Fruit fly (Drosophila melanogaster) whole organism, embryonic: ENCODE results near the gene ppk7.

Experiments
- ATbp ChIP-seq: fragments of 200-800 bp; sonication (Bioruptor generic); optimal IDR thresholded peaks from 2 replicates; lab custom pipeline; 2017; ENCODE audit warnings: missing biosample characterization, mild to moderate bottlenecking, missing genetic modification characterization, missing genetic modification reagents
- Atf-2 ChIP-seq: fragments of 200-800 bp; sonication (Bioruptor generic); optimal IDR thresholded peaks from 2 replicates; lab custom pipeline; 2016; ENCODE audit warnings: missing biosample characterization, missing genetic modification characterization
- C15 ChIP-seq: fragments of 200-800 bp; sonication (Bioruptor generic); IDR thresholded peaks from 3 replicates; pipeline ENCODE4 v1.3.6; 2022; ENCODE audit warnings: missing biosample characterization, missing genetic modification characterization
- CG10462 ChIP-seq: fragments of 200-800 bp; sonication (Bioruptor generic); optimal IDR thresholded peaks from 2 replicates; lab custom pipeline; 2016; ENCODE audit warnings: missing biosample characterization, missing genetic modification characterization
- CG13287 ChIP-seq: fragments of 200-800 bp; sonication (Bioruptor generic); IDR thresholded peaks from 2 replicates; pipeline ENCODE4 v1.3.6; 2022; ENCODE audit warnings: missing biosample characterization, missing genetic modification characterization; ENCODE audit not compliant: partially characterized antibody
- CG14965 ChIP-seq: fragments of 200-800 bp; sonication (Bioruptor generic); optimal IDR thresholded peaks from 2 replicates; lab custom pipeline; 2016; ENCODE audit warnings: missing biosample characterization, missing genetic modification characterization, borderline replicate concordance
- CG16863 ChIP-seq: fragments of 200-800 bp; sonication (Bioruptor generic); optimal IDR thresholded peaks from 3 replicates; lab custom pipeline; 2016; ENCODE audit warnings: missing biosample characterization, missing genetic modification characterization
- CG18619 ChIP-seq: fragments of 200-800 bp; sonication (Bioruptor generic); optimal IDR thresholded peaks from 3 replicates; lab custom pipeline; 2017; ENCODE audit warnings: missing biosample characterization, mild to moderate bottlenecking, missing genetic modification characterization
- CG3281 ChIP-seq: fragments of 200-800 bp; sonication (Bioruptor generic); optimal IDR thresholded peaks from 3 replicates; lab custom pipeline; 2017; ENCODE audit warnings: missing biosample characterization, mild to moderate bottlenecking, missing genetic modification characterization
- CG33213 ChIP-seq: fragments of 200-800 bp; sonication (Bioruptor generic); optimal IDR thresholded peaks from 3 replicates; lab custom pipeline; 2016; ENCODE audit warnings: missing biosample characterization, missing genetic modification characterization
- CG4328 ChIP-seq: fragments of 200-800 bp; sonication (Bioruptor generic); optimal IDR thresholded peaks from 3 replicates; lab custom pipeline; 2017; ENCODE audit warnings: missing biosample characterization, missing genetic modification reagents, missing genetic modification characterization
- CG4854 ChIP-seq: fragments of 200-800 bp; sonication (Bioruptor generic); optimal IDR thresholded peaks from 2 replicates; lab custom pipeline; 2016; ENCODE audit warnings: missing biosample characterization, missing genetic modification characterization, inconsistent platforms
- CG5180 ChIP-seq: fragments of 200-800 bp; sonication (Bioruptor generic); optimal IDR thresholded peaks from 3 replicates; lab custom pipeline; 2017; ENCODE audit warnings: missing biosample characterization, missing genetic modification characterization, mild to moderate bottlenecking, moderate library complexity, missing genetic modification reagents
- CG6689 ChIP-seq: fragments of 200-800 bp; sonication (Bioruptor generic); IDR thresholded peaks from 2 replicates; pipeline ENCODE4 v1.3.6; 2022; ENCODE audit warnings: missing biosample characterization, missing genetic modification characterization
- CG6813 ChIP-seq: fragments of 200-800 bp; sonication (Bioruptor generic); optimal IDR thresholded peaks from 2 replicates; lab custom pipeline; 2017; ENCODE audit warnings: missing biosample characterization, missing genetic modification characterization, mild to moderate bottlenecking, moderate library complexity, missing genetic modification reagents
- CG6854 ChIP-seq: fragments of 200-800 bp; sonication (Bioruptor generic); optimal IDR thresholded peaks from 3 replicates; lab custom pipeline; 2017; ENCODE audit warnings: missing biosample characterization, mild to moderate bottlenecking, missing genetic modification characterization
- CG8478 ChIP-seq: fragments of >200 bp; optimal IDR thresholded peaks from 2 replicates; lab custom pipeline; 2018
- CG8944 ChIP-seq: fragments of 200-800 bp; sonication (Bioruptor generic); optimal IDR thresholded peaks from 3 replicates; lab custom pipeline; 2016; ENCODE audit warnings: missing biosample characterization, missing genetic modification characterization
- CG9817 ChIP-seq: fragments of 200-800 bp; sonication (Bioruptor generic); optimal IDR thresholded peaks from 2 replicates; lab custom pipeline; 2018; ENCODE audit warnings: missing biosample characterization, mild to moderate bottlenecking, missing genetic modification characterization, moderate library complexity
- CkIIα-i1 ChIP-seq: fragments of 200-800 bp; sonication (Bioruptor generic); IDR thresholded peaks from 2 replicates; pipeline ENCODE4 v1.3.6; 2022; ENCODE audit warnings: missing biosample characterization, missing genetic modification characterization
- Dbx ChIP-seq: fragments of 200-800 bp; sonication (Bioruptor generic); IDR thresholded peaks from 3 replicates; pipeline ENCODE4 v1.3.6; 2022; ENCODE audit warnings: missing biosample characterization, missing genetic modification characterization
- Doc3 ChIP-seq: fragments of 200-800 bp; sonication (Bioruptor generic); IDR thresholded peaks from 3 replicates; pipeline ENCODE4 v1.3.6; 2022; ENCODE audit warnings: missing biosample characterization, missing genetic modification characterization; ENCODE audit not compliant: partially characterized antibody
- Dp ChIP-seq: fragments of 200-800 bp; sonication (Bioruptor generic); optimal IDR thresholded peaks from 2 replicates; lab custom pipeline; 2018; ENCODE audit warnings: missing biosample characterization, mild to moderate bottlenecking, missing genetic modification characterization, moderate library complexity
- E2f1 ChIP-seq: fragments of 200-800 bp; sonication (Bioruptor generic); IDR thresholded peaks from 2 replicates; pipeline ENCODE4 v1.3.6; 2022; ENCODE audit warnings: missing biosample characterization, missing genetic modification characterization
- NK7.1 ChIP-seq: fragments of 200-800 bp; sonication (Bioruptor generic); optimal IDR thresholded peaks from 3 replicates; lab custom pipeline; 2016; ENCODE audit warnings: missing biosample characterization, missing genetic modification characterization
- Opbp ChIP-seq: fragments of 200-800 bp; sonication (Bioruptor generic); IDR thresholded peaks from 3 replicates; pipeline ENCODE4 v1.3.6; 2022; ENCODE audit warnings: missing biosample characterization, missing genetic modification characterization; ENCODE audit not compliant: partially characterized antibody
- Optix ChIP-seq: fragments of 200-800 bp; sonication (Bioruptor generic); IDR thresholded peaks from 3 replicates; pipeline ENCODE4 v1.3.6; 2022; ENCODE audit warnings: missing biosample characterization, missing genetic modification characterization
- Rfx ChIP-seq: fragments of 200-800 bp; sonication (Bioruptor generic); IDR thresholded peaks from 2 replicates; pipeline ENCODE4 v1.3.6; 2022; ENCODE audit warnings: missing biosample characterization, missing genetic modification characterization
- Sox100B ChIP-seq: fragments of 200-800 bp; sonication (Bioruptor generic); optimal IDR thresholded peaks from 3 replicates; lab custom pipeline; 2018; ENCODE audit warnings: missing biosample characterization, mild to moderate bottlenecking, missing genetic modification characterization
- ara ChIP-seq: fragments of 200-800 bp; sonication (Bioruptor generic); IDR thresholded peaks from 2 replicates; pipeline ENCODE4 v1.3.6; 2022; ENCODE audit warnings: missing biosample characterization, missing genetic modification characterization
- bab2 ChIP-seq: fragments of 200-800 bp; sonication (Bioruptor generic); optimal IDR thresholded peaks from 2 replicates; lab custom pipeline; 2016; ENCODE audit warnings: missing biosample characterization, missing genetic modification characterization
- bigmax ChIP-seq: fragments of 200-800 bp; sonication (Bioruptor generic); optimal IDR thresholded peaks from 2 replicates; lab custom pipeline; 2018; ENCODE audit warnings: missing biosample characterization, mild to moderate bottlenecking, missing genetic modification characterization
- da ChIP-seq: fragments of 200-800 bp; sonication (Bioruptor generic); optimal IDR thresholded peaks from 2 replicates; lab custom pipeline; 2016; ENCODE audit warnings: missing biosample characterization, missing genetic modification characterization
- danr ChIP-seq: fragments of 200-800 bp; sonication (Bioruptor generic); IDR thresholded peaks from 2 replicates; pipeline ENCODE4 v1.3.6; 2022; ENCODE audit warnings: missing biosample characterization, missing genetic modification characterization
- dmrt99B ChIP-seq: fragments of 200-800 bp; sonication (Bioruptor generic); optimal IDR thresholded peaks from 2 replicates; lab custom pipeline; 2018; ENCODE audit warnings: missing biosample characterization, mild to moderate bottlenecking, missing genetic modification characterization, moderate library complexity
- en ChIP-seq: fragments of 200-800 bp; sonication (Bioruptor generic); optimal IDR thresholded peaks from 2 replicates; lab custom pipeline; 2016; ENCODE audit warnings: missing biosample characterization, missing genetic modification characterization
- fd96Cb ChIP-seq: fragments of 200-800 bp; sonication (Bioruptor generic); optimal IDR thresholded peaks from 2 replicates; lab custom pipeline; 2018; ENCODE audit warnings: missing biosample characterization, mild to moderate bottlenecking, missing genetic modification characterization, moderate library complexity
- gsb-n ChIP-seq: fragments of 200-800 bp; sonication (Bioruptor generic); optimal IDR thresholded peaks from 3 replicates; lab custom pipeline; 2018; ENCODE audit warnings: missing biosample characterization, mild to moderate bottlenecking, missing genetic modification characterization
- gt ChIP-seq: fragments of 200-800 bp; sonication (Bioruptor generic); IDR thresholded peaks from 2 replicates; pipeline ENCODE4 v1.3.6; 2022; ENCODE audit warnings: missing biosample characterization, missing genetic modification characterization
- hkb ChIP-seq, 2 experiments: fragments of 200-800 bp in 1 of 2; fragments of >200 bp in 1 of 2; sonication (Bioruptor generic) in 1 of 2; IDR thresholded peaks in 1 of 2; optimal IDR thresholded peaks in 1 of 2; 2 replicates each; pipeline versions ENCODE4 v1.3.6 to Lab custom; 2017 to 2022; ENCODE audit warnings: missing biosample characterization in 1 of 2, missing genetic modification characterization in 1 of 2
- ind ChIP-seq: fragments of 200-800 bp; sonication (Bioruptor generic); optimal IDR thresholded peaks from 3 replicates; lab custom pipeline; 2016; ENCODE audit warnings: missing biosample characterization, missing genetic modification characterization
- ken ChIP-seq: fragments of 200-800 bp; sonication (Bioruptor generic); IDR thresholded peaks from 3 replicates; pipeline ENCODE4 v1.3.6; 2022; ENCODE audit warnings: missing biosample characterization, missing genetic modification characterization
- lbe ChIP-seq: fragments of 200-800 bp; sonication (Bioruptor generic); optimal IDR thresholded peaks from 2 replicates; lab custom pipeline; 2016; ENCODE audit warnings: missing biosample characterization, mild to moderate bottlenecking, missing genetic modification characterization
- nau ChIP-seq: fragments of 200-800 bp; sonication (Bioruptor generic); optimal IDR thresholded peaks from 3 replicates; lab custom pipeline; 2017; ENCODE audit warnings: missing biosample characterization, mild to moderate bottlenecking, missing genetic modification characterization, missing genetic modification reagents
- onecut ChIP-seq: fragments of 200-800 bp; sonication (Bioruptor generic); IDR thresholded peaks from 2 replicates; pipeline ENCODE4 v1.3.6; 2022; ENCODE audit warnings: missing biosample characterization, missing genetic modification characterization
- pnt ChIP-seq: fragments of 200-800 bp; sonication (Bioruptor generic); optimal IDR thresholded peaks from 3 replicates; lab custom pipeline; 2016; ENCODE audit warnings: missing biosample characterization, missing genetic modification characterization
- ro ChIP-seq: fragments of 200-800 bp; sonication (Bioruptor generic); IDR thresholded peaks from 2 replicates; pipeline ENCODE4 v1.3.6; 2022; ENCODE audit warnings: missing biosample characterization, missing genetic modification characterization
- slbo ChIP-seq: fragments of 200-800 bp; sonication (Bioruptor generic); IDR thresholded peaks from 2 replicates; pipeline ENCODE4 v1.3.6; 2022; ENCODE audit warnings: missing biosample characterization, missing genetic modification characterization
- slp2 ChIP-seq: fragments of 200-800 bp; sonication (Bioruptor generic); optimal IDR thresholded peaks from 2 replicates; lab custom pipeline; 2016; ENCODE audit warnings: missing biosample characterization, missing genetic modification characterization
- z ChIP-seq: fragments of 200-800 bp; sonication (Bioruptor generic); IDR thresholded peaks from 3 replicates; pipeline ENCODE4 v1.3.6; 2022; ENCODE audit warnings: missing biosample characterization, missing genetic modification characterization

ppk7 gene

dm6 chr2L:6338367-6338975 is 15.7 kb downstream of the ppk7 start, which contains the start of the genes Pez and Cpr (continued):
- no peak for TF ChIP-seq ro (GFP tag; lab: Robert Waterston, UW)
- TF ChIP-seq fd96Cb: no peak
- no peak for TF ChIP-seq CG4854 (GFP tag; lab: Kevin White, UChicago)
- TF ChIP-seq Opbp (GFP tag; lab: Robert Waterston, UW): peak; percentile 79
- TF ChIP-seq Dp (GFP tag; lab: Kevin White, UChicago): peak; percentile 46
- no peak for TF ChIP-seq CG14965 (GFP tag; lab: Kevin White, UChicago)
- no peak for TF ChIP-seq danr (GFP tag; lab: Robert Waterston, UW)
- peak; percentile 37; the same call in 1 of the 2 replicates for TF ChIP-seq onecut
- TF ChIP-seq Dbx (GFP tag; lab: Robert Waterston, UW): peak; percentile 78
- no peak for TF ChIP-seq CG8944 (GFP tag; lab: Kevin White, UChicago)
- TF ChIP-seq pnt (GFP tag; lab: Kevin White, UChicago): no peak
- no peak for TF ChIP-seq nau (GFP tag; lab: Kevin White, UChicago)
- TF ChIP-seq CG4328 (GFP tag; lab: Kevin White, UChicago): no peak
- TF ChIP-seq CG5180: peak; percentile 36
- TF ChIP-seq ATbp: no peak
- TF ChIP-seq CG13287 (GFP tag; lab: Robert Waterston, UW): peak; percentile 81
- peak; percentile 76 for TF ChIP-seq Rfx
- TF ChIP-seq Optix (GFP tag; lab: Robert Waterston, UW): 0 out of 3 replicates have a peak, but pooled peaks have one; percentile 19
- TF ChIP-seq CG18619 (GFP tag; lab: Kevin White, UChicago): peak; percentile 45
- TF ChIP-seq ara (GFP tag; lab: Robert Waterston, UW): peak; percentile 27; the same call in 1 of the 2 replicates
- peak; percentile 92 for TF ChIP-seq CG10462 (GFP tag; lab: Kevin White, UChicago)
- TF ChIP-seq da (GFP tag; lab: Kevin White, UChicago): no peak
- no peak for TF ChIP-seq Sox100B (GFP tag; lab: Kevin White, UChicago)
- peak; percentile 87; the same call in 2 of the 3 replicates for TF ChIP-seq Doc3 (GFP tag; lab: Robert Waterston, UW)
- TF ChIP-seq C15: 0 out of 3 replicates have a peak, but pooled peaks have one; percentile 25
- TF ChIP-seq CG6854 (GFP tag; lab: Kevin White, UChicago): no peak
- no peak for TF ChIP-seq E2f1 (GFP tag; lab: Robert Waterston, UW)
- TF ChIP-seq CG6813 (GFP tag; lab: Kevin White, UChicago): no peak
- TF ChIP-seq NK7.1 (GFP tag; lab: Kevin White, UChicago): no peak
- peak; percentile 55 for TF ChIP-seq CG3281 (GFP tag; lab: Kevin White, UChicago)
- TF ChIP-seq ken (GFP tag; lab: Robert Waterston, UW): peak; percentile 72; the same call in 2 of the 3 replicates
- TF ChIP-seq CG9817 (tag; lab: Kevin White, UChicago): peak; percentile 23
- 0 out of 2 replicates have a peak, but pooled peaks have one; percentile 25 for TF ChIP-seq gt (GFP tag; lab: Robert Waterston, UW)
- peak; percentile 20 for TF ChIP-seq bab2 (GFP tag; lab: Kevin White, UChicago)
- peak; percentile 67 for TF ChIP-seq CG16863 (GFP tag; lab: Kevin White, UChicago)
- TF ChIP-seq ind (GFP tag; lab: Kevin White, UChicago): peak; percentile 37
- no peak for TF ChIP-seq CG8478 (lab: Kevin White, UChicago)
- no peak for TF ChIP-seq slp2
- peak; percentile 5 for TF ChIP-seq bigmax
- TF ChIP-seq dmrt99B (tag; lab: Kevin White, UChicago): no peak
- TF ChIP-seq Atf-2 (GFP tag; lab: Kevin White, UChicago): no peak
- TF ChIP-seq en (GFP tag; lab: Kevin White, UChicago): no peak
- no peak for TF ChIP-seq lbe (GFP tag; lab: Kevin White, UChicago)
- no peak for TF ChIP-seq gsb-n
- TF ChIP-seq CG33213 (GFP tag; lab: Kevin White, UChicago): peak; percentile 52
- TF ChIP-seq z (GFP tag; lab: Robert Waterston, UW): no peak
- no peak for TF ChIP-seq CkIIα-i1 (GFP tag; lab: Robert Waterston, UW)
- peak; percentile 42 for TF ChIP-seq hkb (optimal IDR thresholded peaks at IDR 0.05; lab: Kevin White, UChicago)
- TF ChIP-seq hkb (GFP tag; IDR thresholded peaks at IDR 0.05; lab: Robert Waterston, UW): peak; percentile 20
- no peak for TF ChIP-seq CG6689 (GFP tag; lab: Robert Waterston, UW)
- TF ChIP-seq slbo: peak; percentile 69
